Worm (Caenorhabditis elegans): Measurements from ENCODE around the gene ubc-22.

DNA sequence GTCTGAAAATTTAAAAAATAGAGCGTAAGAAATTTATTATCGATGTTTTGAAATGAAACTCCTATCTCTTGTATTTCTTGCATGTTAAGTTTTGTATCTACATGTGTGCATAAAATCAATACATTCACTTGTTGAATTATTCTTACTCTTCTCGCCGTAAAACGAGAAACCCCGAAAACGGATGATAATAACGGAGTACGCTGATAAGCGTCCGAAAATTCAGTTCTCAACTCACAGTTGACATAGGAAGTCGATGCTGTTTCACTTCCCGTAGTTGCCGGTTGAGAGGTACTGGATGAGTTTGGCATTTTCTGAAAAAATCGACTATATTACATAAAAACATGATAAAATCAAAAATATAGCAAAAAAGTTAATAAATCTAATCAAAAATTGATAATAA, 33.6 kb downstream of the ubc-22 start, which contains the start of gene sec-15:
- TF ChIP-seq scrt-1 (GFP tag; IDR thresholded peaks at IDR 0.05) (no peak), ama-1 (optimal IDR thresholded peaks at IDR 0.05) (no peak), hmbx-1 (tag; optimal IDR thresholded peaks at IDR 0.05) (no peak), ceh-36 (tag; optimal IDR thresholded peaks at IDR 0.05) (no peak), pes-1 (GFP tag; IDR thresholded peaks at IDR 0.05) (no peak), B0310.2 (tag; optimal IDR thresholded peaks at IDR 0.05) (no peak), hnd-1 (tag; optimal IDR thresholded peaks at IDR 0.05) (no peak), hmg-4 (GFP tag; optimal IDR thresholded peaks at IDR 0.05) (no peak), ets-7 (tag; optimal IDR thresholded peaks at IDR 0.05) (no peak), tbx-11 (GFP tag; IDR thresholded peaks at IDR 0.05) (no peak)
